Worm (Caenorhabditis elegans) whole organism, midembryonic: ENCODE measurements around the gene arl-3.
A peak's percentile ranks its signal among the peaks of the same experiment; 100 is the strongest.
"Not testable (repeated sequence)": the region's sequence is repeated elsewhere in the genome, so short reads cannot be mapped to it uniquely, and the experiment has no call there.

Experiments used
- T22C8.4 ChIP-seq: fragments of 200-800 bp; sonication (Bioruptor generic); IDR thresholded peaks from 2 replicates; pipeline ENCODE4 v1.3.6; 2022; ENCODE audit warnings: missing genetic modification characterization, missing compliant biosample characterization
- cog-1 ChIP-seq: sonication (generic microtip); optimal IDR thresholded peaks from 2 replicates; lab custom pipeline; 2016; ENCODE audit warnings: missing genetic modification characterization, missing compliant biosample characterization
- flt-1 ChIP-seq: fragments of 200-800 bp; sonication (Bioruptor generic); IDR thresholded peaks from 2 replicates; pipeline ENCODE4 v1.3.6; 2022; ENCODE audit warnings: missing genetic modification characterization, missing compliant biosample characterization
- klf-2 ChIP-seq: fragments of 200-800 bp; sonication (Bioruptor generic); conservative IDR thresholded peaks from 2 replicates; pipeline ENCODE4 v1.3.6; 2022; ENCODE audit warnings: missing genetic modification reagents, missing genetic modification characterization, missing compliant biosample characterization
- med-1 ChIP-seq: sonication (generic microtip); optimal IDR thresholded peaks from 2 replicates; lab custom pipeline; 2017; ENCODE audit warnings: missing genetic modification characterization, mild to moderate bottlenecking, missing compliant biosample characterization, antibody characterized with exemption, missing genetic modification reagents; ENCODE audit not compliant: insufficient read depth
- ref-1 ChIP-seq: fragments of 200-800 bp; sonication (Bioruptor generic); conservative IDR thresholded peaks from 2 replicates; pipeline ENCODE4 v1.3.6; 2022; ENCODE audit warnings: missing genetic modification reagents, missing genetic modification characterization, missing compliant biosample characterization
- tab-1 ChIP-seq: fragments of 200-800 bp; sonication (Bioruptor generic); IDR thresholded peaks from 2 replicates; pipeline ENCODE4 v1.3.6; 2022; ENCODE audit warnings: missing genetic modification characterization, missing compliant biosample characterization
- ztf-23 ChIP-seq: fragments of 200-800 bp; sonication (Bioruptor generic); IDR thresholded peaks from 2 replicates; pipeline ENCODE4 v1.3.6; 2022; ENCODE audit warnings: missing genetic modification reagents, missing genetic modification characterization, missing compliant biosample characterization
- ztf-29 ChIP-seq: fragments of 200-800 bp; sonication (Bioruptor generic); IDR thresholded peaks from 2 replicates; pipeline ENCODE4 v1.3.6; 2022; ENCODE audit warnings: missing genetic modification reagents, missing genetic modification characterization, missing compliant biosample characterization

DNA sequence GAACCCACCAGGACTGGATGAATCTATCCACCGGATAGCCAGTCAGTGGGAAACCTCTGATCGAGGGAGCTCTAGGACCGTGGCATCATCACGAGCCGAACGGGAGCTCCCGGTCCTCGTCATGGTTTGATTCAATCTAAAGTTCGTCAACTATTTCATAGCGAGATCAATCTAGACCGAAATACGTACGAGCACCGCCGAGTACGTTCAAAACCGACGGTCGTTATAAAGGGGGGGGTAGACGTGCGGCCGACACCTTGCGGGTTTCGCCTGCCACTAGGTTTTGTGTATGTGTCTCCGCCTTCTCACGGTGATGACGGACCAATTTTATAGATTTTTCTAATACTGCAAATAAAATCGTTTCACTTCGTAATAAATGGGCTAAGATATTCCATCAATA is 29.6 kb downstream of the arl-3 start:
- TF ChIP-seq flt-1 (GFP tag; lab: Robert Waterston, UW) = peak; percentile 75
- not testable (repeated sequence) for TF ChIP-seq med-1; cog-1; klf-2; ztf-29 (GFP tag; lab: Robert Waterston, UW); ztf-23 (GFP tag; lab: Robert Waterston, UW); ref-1
- TF ChIP-seq T22C8.4 (GFP tag; lab: Robert Waterston, UW) = 0 out of 2 replicates have a peak, but pooled peaks have one; percentile 26
- peak; percentile 10; the same call in 1 of the 2 replicates for TF ChIP-seq tab-1 (GFP tag; lab: Robert Waterston, UW)
